Worm (Caenorhabditis elegans): ENCODE measurements around the gene F32H5.4.

F32H5.4 gene

ce11 chrV:13345867-13346328, 14.5 kb upstream of the F32H5.4 start, which contains the start of gene twk-43:
Gene twk-43 (plus strand): TSS chrV:13346278.
- peak; percentile 64 for TF ChIP-seq rnt-1 (tag; optimal IDR thresholded peaks at IDR 0.05)
- no peak for TF ChIP-seq hlh-8 (tag; optimal IDR thresholded peaks at IDR 0.05)
- no peak for TF ChIP-seq fax-1 (tag; optimal IDR thresholded peaks at IDR 0.05)
- TF ChIP-seq K09A11.1 (tag; optimal IDR thresholded peaks at IDR 0.05; ENCODE audit: insufficient read depth) = no peak
- no peak for TF ChIP-seq hlh-30 (tag; optimal IDR thresholded peaks at IDR 0.05; ENCODE audit: insufficient read depth)
- TF ChIP-seq Y22D7AL.16 (tag; optimal IDR thresholded peaks at IDR 0.05) = no peak
- TF ChIP-seq eyg-1 (tag; optimal IDR thresholded peaks at IDR 0.05) = no peak
- TF ChIP-seq pha-2 (tag; optimal IDR thresholded peaks at IDR 0.05) = no peak
- TF ChIP-seq unc-3 (GFP tag; conservative IDR thresholded peaks at IDR 0.05) = no peak
- no peak for TF ChIP-seq unc-3 (tag; optimal IDR thresholded peaks at IDR 0.05)
- no peak for TF ChIP-seq nfya-1 (tag; optimal IDR thresholded peaks at IDR 0.05)
- peak; percentile 43 for TF ChIP-seq unc-55 (GFP tag; optimal IDR thresholded peaks at IDR 0.05)
- no peak for TF ChIP-seq nhr-232 (tag; optimal IDR thresholded peaks at IDR 0.05)
- TF ChIP-seq pqm-1 (tag; optimal IDR thresholded peaks at IDR 0.05) = no peak
- no peak for TF ChIP-seq ztf-16 (tag; optimal IDR thresholded peaks at IDR 0.05)
- TF ChIP-seq ceh-18 (tag; optimal IDR thresholded peaks at IDR 0.05) = peak; percentile 32
- TF ChIP-seq mec-3 (tag; optimal IDR thresholded peaks at IDR 0.05; ENCODE audit: borderline replicate concordance) = no peak
- TF ChIP-seq unc-42 (tag; optimal IDR thresholded peaks at IDR 0.05) = no peak
- TF ChIP-seq ets-4 (tag; optimal IDR thresholded peaks at IDR 0.05) = no peak
- TF ChIP-seq hlh-15 (tag; optimal IDR thresholded peaks at IDR 0.05) = no peak
- TF ChIP-seq sox-2 (GFP tag; IDR thresholded peaks at IDR 0.05) = no peak
- no peak for TF ChIP-seq C08G9.2 (tag; optimal IDR thresholded peaks at IDR 0.05)

ce11 chrV:13350302-13350701, 10.1 kb upstream of the F32H5.4 start:
- TF ChIP-seq eyg-1 (tag; optimal IDR thresholded peaks at IDR 0.05) (no peak), hlh-8 (tag; optimal IDR thresholded peaks at IDR 0.05) (no peak), ttx-3 (tag; optimal IDR thresholded peaks at IDR 0.05) (no peak), syd-9 (tag; optimal IDR thresholded peaks at IDR 0.05) (no peak), pha-4 (tag; optimal IDR thresholded peaks at IDR 0.05) (no peak), unc-55 (GFP tag; optimal IDR thresholded peaks at IDR 0.05) (no peak), sdc-2 (tag; optimal IDR thresholded peaks at IDR 0.05) (no peak), pat-9 (tag; optimal IDR thresholded peaks at IDR 0.05) (no peak)

ce11 chrV:13351773-13352172, 8.6 kb upstream of the F32H5.4 start:
- TF ChIP-seq hlh-6 (tag; optimal IDR thresholded peaks at IDR 0.05) (no peak), unc-55 (GFP tag; optimal IDR thresholded peaks at IDR 0.05) (peak; percentile 31)

DNA sequence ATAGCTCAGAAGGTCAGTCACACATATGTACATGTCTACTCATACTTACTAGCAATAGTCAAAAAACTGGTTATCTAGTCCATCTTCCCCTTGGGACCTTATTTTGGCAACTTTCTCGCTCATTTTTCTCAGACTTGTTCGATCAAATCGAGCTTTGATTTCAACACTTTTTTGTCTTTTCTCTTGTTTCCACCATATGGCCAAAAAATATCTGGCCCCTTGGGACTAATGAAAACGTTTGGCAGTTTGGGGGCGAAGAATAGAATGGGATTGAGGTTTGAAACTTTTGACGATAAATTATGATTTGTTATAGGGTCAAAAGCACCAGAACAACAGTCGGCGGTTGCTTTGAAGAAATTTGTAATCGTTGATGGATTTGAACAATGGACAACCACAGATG, 7.9 kb upstream of the F32H5.4 start:
- TF ChIP-seq unc-55 (GFP tag; optimal IDR thresholded peaks at IDR 0.05) (no peak), ceh-22 (tag; optimal IDR thresholded peaks at IDR 0.05) (no peak), fax-1 (tag; optimal IDR thresholded peaks at IDR 0.05) (no peak), ceh-48 (tag; optimal IDR thresholded peaks at IDR 0.05) (no peak), F13H6.1 (tag; optimal IDR thresholded peaks at IDR 0.05) (no peak), C08G9.2 (tag; optimal IDR thresholded peaks at IDR 0.05) (no peak), mec-3 (tag; optimal IDR thresholded peaks at IDR 0.05; ENCODE audit: borderline replicate concordance) (no peak), ttx-3 (tag; optimal IDR thresholded peaks at IDR 0.05) (no peak), tbx-7 (tag; optimal IDR thresholded peaks at IDR 0.05) (no peak), fkh-6 (tag; optimal IDR thresholded peaks at IDR 0.05) (no peak)

- TF ChIP-seq syd-9 (tag; optimal IDR thresholded peaks at IDR 0.05) (no peak), fkh-6 (tag; optimal IDR thresholded peaks at IDR 0.05) (no peak), ceh-6 (GFP tag; optimal IDR thresholded peaks at IDR 0.05) (no peak), unc-86 (tag; optimal IDR thresholded peaks at IDR 0.05) (no peak), fkh-10 (GFP tag; optimal IDR thresholded peaks at IDR 0.05) (no peak), rnt-1 (tag; optimal IDR thresholded peaks at IDR 0.05) (no peak), ceh-2 (tag; optimal IDR thresholded peaks at IDR 0.05) (no peak), nhr-232 (tag; optimal IDR thresholded peaks at IDR 0.05) (no peak)
Observed at ce11 chrV:13356210-13356609, 4.1 kb upstream of the F32H5.4 start.

All from whole organism, late embryonic.